Worm (Caenorhabditis elegans) whole organism, L2 larva: Measurements from ENCODE around the gene F46C5.4.
A peak's percentile ranks its signal among the peaks of the same experiment; 100 is the strongest.

Source experiments
- C34F6.9 ChIP-seq: fragments of 150-350 bp; optimal IDR thresholded peaks from 2 replicates; lab custom pipeline; 2014; ENCODE audit warnings: missing biosample characterization, missing genetic modification characterization
- F13H6.1 ChIP-seq: sonication (generic microtip); optimal IDR thresholded peaks from 2 replicates; lab custom pipeline; 2016; ENCODE audit warnings: missing genetic modification characterization, missing compliant biosample characterization
- Y55F3AM.14 ChIP-seq: fragments of 200-800 bp; sonication (Bioruptor generic); optimal IDR thresholded peaks from 2 replicates; lab custom pipeline; 2018; ENCODE audit warnings: mild to moderate bottlenecking, missing genetic modification characterization, missing compliant biosample characterization
- ZK546.5 ChIP-seq: sonication (generic microtip); optimal IDR thresholded peaks from 2 replicates; lab custom pipeline; 2017; ENCODE audit warnings: missing biosample characterization, missing genetic modification characterization
- alr-1 ChIP-seq: fragments of 150-350 bp; optimal IDR thresholded peaks from 2 replicates; lab custom pipeline; 2014; ENCODE audit warnings: missing biosample characterization, missing genetic modification characterization
- ama-1 ChIP-seq: fragments of 150-350 bp; optimal IDR thresholded peaks from 2 replicates; lab custom pipeline; 2018; ENCODE audit warnings: inconsistent platforms
- blmp-1 ChIP-seq: sonication (generic microtip); optimal IDR thresholded peaks from 2 replicates; lab custom pipeline; 2017; ENCODE audit warnings: missing genetic modification characterization, mild to moderate bottlenecking, missing compliant biosample characterization, antibody characterized with exemption, moderate library complexity; ENCODE audit not compliant: insufficient read depth
- ceh-82 ChIP-seq: fragments of 150-350 bp; optimal IDR thresholded peaks from 2 replicates; lab custom pipeline; 2014; ENCODE audit warnings: missing biosample characterization, missing genetic modification characterization
- crh-2 ChIP-seq: sonication (generic microtip); optimal IDR thresholded peaks from 2 replicates; lab custom pipeline; 2017; ENCODE audit warnings: missing biosample characterization, missing genetic modification characterization
- egl-27 ChIP-seq: sonication (generic microtip); optimal IDR thresholded peaks from 3 replicates; lab custom pipeline; 2017; ENCODE audit warnings: missing biosample characterization, missing genetic modification reagents, missing genetic modification characterization
- elt-1 ChIP-seq: fragments of 150-350 bp; optimal IDR thresholded peaks from 2 replicates; lab custom pipeline; 2014; ENCODE audit warnings: missing biosample characterization, missing genetic modification characterization
- lin-13 ChIP-seq: fragments of 150-350 bp; optimal IDR thresholded peaks from 2 replicates; lab custom pipeline; 2014; ENCODE audit warnings: missing biosample characterization, missing genetic modification reagents, missing genetic modification characterization
- lsy-2 ChIP-seq, 2 experiments: fragments of 150-350 bp in 1 of 2; sonication (generic microtip) in 1 of 2; optimal IDR thresholded peaks; 2 replicates each; lab custom pipeline; 2014 to 2017; ENCODE audit warnings: missing biosample characterization in 2 of 2, missing genetic modification characterization in 2 of 2
- mdl-1 ChIP-seq, 2 experiments: fragments of 150-350 bp in 1 of 2; sonication (generic microtip) in 1 of 2; optimal IDR thresholded peaks; 2 replicates each; lab custom pipeline; 2017; ENCODE audit warnings: missing biosample characterization in 2 of 2, missing genetic modification characterization in 2 of 2
- nhr-11 ChIP-seq: fragments of 150-350 bp; optimal IDR thresholded peaks from 2 replicates; lab custom pipeline; 2014; ENCODE audit warnings: missing biosample characterization, missing genetic modification characterization
- nhr-12 ChIP-seq: fragments of 150-350 bp; optimal IDR thresholded peaks from 2 replicates; lab custom pipeline; 2014; ENCODE audit warnings: missing biosample characterization, missing genetic modification characterization
- nhr-129 ChIP-seq: fragments of 150-350 bp; optimal IDR thresholded peaks from 2 replicates; lab custom pipeline; 2014; ENCODE audit warnings: missing biosample characterization, missing genetic modification characterization
- nhr-21 ChIP-seq: fragments of 150-350 bp; optimal IDR thresholded peaks from 2 replicates; lab custom pipeline; 2014; ENCODE audit warnings: missing biosample characterization, missing genetic modification characterization
- nhr-237 ChIP-seq: fragments of 150-350 bp; optimal IDR thresholded peaks from 2 replicates; lab custom pipeline; 2014; ENCODE audit warnings: missing biosample characterization, missing genetic modification characterization
- nhr-25 ChIP-seq: fragments of 150-350 bp; sonication (generic microtip); optimal IDR thresholded peaks from 3 replicates; lab custom pipeline; 2014; ENCODE audit warnings: missing biosample characterization, missing genetic modification characterization
- nhr-6 ChIP-seq: fragments of 150-350 bp; optimal IDR thresholded peaks from 2 replicates; lab custom pipeline; 2014; ENCODE audit warnings: missing biosample characterization, missing genetic modification characterization
- nhr-77 ChIP-seq: fragments of 150-350 bp; optimal IDR thresholded peaks from 2 replicates; lab custom pipeline; 2014; ENCODE audit warnings: missing biosample characterization, missing genetic modification characterization
- peb-1 ChIP-seq: fragments of 150-350 bp; optimal IDR thresholded peaks from 2 replicates; lab custom pipeline; 2014; ENCODE audit warnings: missing biosample characterization, missing genetic modification characterization
- sem-4 ChIP-seq: fragments of 150-350 bp; optimal IDR thresholded peaks from 2 replicates; lab custom pipeline; 2014; ENCODE audit warnings: missing biosample characterization, missing genetic modification reagents, missing genetic modification characterization
- skn-1 ChIP-seq: sonication (generic microtip); optimal IDR thresholded peaks from 2 replicates; lab custom pipeline; 2017; ENCODE audit warnings: missing biosample characterization, missing genetic modification characterization
- sma-3 ChIP-seq: sonication (generic microtip); optimal IDR thresholded peaks from 2 replicates; lab custom pipeline; 2016; ENCODE audit warnings: missing genetic modification reagents, missing genetic modification characterization, missing compliant biosample characterization
- sma-9 ChIP-seq, 2 experiments: fragments of 150-350 bp in 1 of 2; sonication (generic microtip) in 1 of 2; optimal IDR thresholded peaks; 2 replicates each; lab custom pipeline; 2014 to 2016; ENCODE audit warnings: missing genetic modification characterization in 2 of 2, mild to moderate bottlenecking in 1 of 2, missing biosample characterization in 1 of 2, missing compliant biosample characterization in 1 of 2, missing genetic modification reagents in 1 of 2, moderate library complexity in 1 of 2
- snpc-4 ChIP-seq: fragments of 150-350 bp; optimal IDR thresholded peaks from 2 replicates; lab custom pipeline; 2014; ENCODE audit warnings: missing biosample characterization, missing genetic modification characterization
- unc-55 ChIP-seq: fragments of 150-350 bp; sonication (generic microtip); optimal IDR thresholded peaks from 3 replicates; lab custom pipeline; 2014; ENCODE audit warnings: missing biosample characterization, missing genetic modification reagents, missing genetic modification characterization
- unc-62 ChIP-seq: fragments of 150-350 bp; optimal IDR thresholded peaks from 2 replicates; lab custom pipeline; 2014; ENCODE audit warnings: missing biosample characterization, missing genetic modification reagents, missing genetic modification characterization
- zag-1 ChIP-seq: fragments of 150-350 bp; optimal IDR thresholded peaks from 2 replicates; lab custom pipeline; 2014; ENCODE audit warnings: missing biosample characterization, missing genetic modification characterization
- ztf-1 ChIP-seq: fragments of 200-800 bp; sonication (Bioruptor generic); conservative IDR thresholded peaks from 2 replicates; pipeline ENCODE4 v1.3.6; 2022; ENCODE audit warnings: missing genetic modification characterization, missing compliant biosample characterization
- ztf-11 ChIP-seq: sonication (generic microtip); optimal IDR thresholded peaks from 2 replicates; lab custom pipeline; 2017; ENCODE audit warnings: missing biosample characterization, missing genetic modification characterization
- ztf-4 ChIP-seq: fragments of 150-350 bp; optimal IDR thresholded peaks from 2 replicates; lab custom pipeline; 2014; ENCODE audit warnings: missing biosample characterization, missing genetic modification characterization

F46C5.4 gene

DNA sequence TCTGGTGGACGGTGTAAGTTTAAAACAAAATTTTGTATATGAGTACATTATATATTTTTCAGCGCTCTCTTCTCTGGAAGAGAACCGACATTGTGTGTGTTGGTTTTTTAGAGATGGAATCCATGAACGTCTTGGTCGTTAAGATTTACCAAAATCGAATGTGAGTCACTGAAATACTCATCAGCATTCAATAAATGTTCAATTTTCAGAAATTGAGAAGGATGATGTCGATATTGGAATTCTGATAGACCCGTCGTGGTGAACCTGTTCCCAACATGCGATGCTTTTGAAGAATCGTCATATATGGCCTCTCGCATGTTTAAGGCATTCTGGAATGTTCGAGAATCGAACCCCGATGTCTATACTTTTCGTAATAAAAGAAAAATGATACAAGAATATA is 47.1 kb upstream of the F46C5.4 start:
- TF ChIP-seq lsy-2 (tag; optimal IDR thresholded peaks at IDR 0.05; lab: Kevin White, UChicago) = no peak
- no peak for TF ChIP-seq mdl-1 (tag; optimal IDR thresholded peaks at IDR 0.05; lab: Kevin White, UChicago)
- no peak for TF ChIP-seq unc-62
- TF ChIP-seq skn-1 = no peak
- TF ChIP-seq peb-1 (tag; lab: Kevin White, UChicago) = no peak
- no peak for TF ChIP-seq nhr-237 (tag; lab: Kevin White, UChicago)

DNA sequence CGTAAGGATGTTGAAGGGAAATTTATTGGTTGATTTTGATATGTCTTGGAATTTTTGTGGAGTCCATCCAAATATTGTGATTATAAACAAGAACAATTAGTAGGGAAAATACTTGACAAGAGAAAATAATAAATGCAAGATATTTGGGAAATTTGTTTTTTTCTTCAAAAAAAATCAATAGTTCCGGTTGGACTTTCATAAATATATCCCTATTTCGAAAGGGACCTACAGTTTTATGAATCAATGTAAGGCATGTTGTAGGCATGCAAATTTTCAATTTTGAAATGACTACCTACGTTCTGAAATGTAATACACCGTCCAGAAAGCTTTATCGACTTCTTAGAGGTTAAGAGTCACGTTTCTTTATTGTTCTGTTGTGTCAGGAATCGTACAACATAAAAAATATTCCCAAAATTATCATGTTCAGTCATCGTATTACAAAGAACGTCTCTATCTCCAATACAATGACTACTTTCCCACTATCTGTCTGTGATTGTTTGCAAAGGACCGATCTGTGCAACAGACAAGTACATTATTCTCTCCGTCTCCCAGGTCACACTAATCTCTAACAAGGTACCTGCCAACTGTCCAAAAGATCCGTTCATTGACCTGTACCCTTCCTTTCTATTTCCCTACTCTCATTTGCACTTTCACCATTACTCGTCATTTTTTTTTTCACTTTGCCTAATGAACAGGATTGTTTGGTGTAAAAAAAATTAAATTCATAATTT is 45.9 kb upstream of the F46C5.4 start, which contains the start of gene F07H5.13:
TSS of gene F07H5.13 (plus strand) at position 730 of the 731 bp plus-strand sequence.
- TF ChIP-seq nhr-6 (tag; lab: Kevin White, UChicago) = no peak
- peak; percentile 14 for TF ChIP-seq unc-55 (GFP tag; lab: Kevin White, UChicago)
- TF ChIP-seq nhr-129 = peak; percentile 22
- TF ChIP-seq sma-9 (GFP tag; optimal IDR thresholded peaks at IDR 0.05; lab: Kevin White, UChicago) = peak; percentile 56
- TF ChIP-seq sma-9 (tag; optimal IDR thresholded peaks at IDR 0.05; lab: Kevin White, UChicago) = no peak
- peak; percentile 40 for TF ChIP-seq C34F6.9 (tag; lab: Kevin White, UChicago)
- peak; percentile 4 for TF ChIP-seq nhr-12 (tag; lab: Kevin White, UChicago)
- no peak for TF ChIP-seq sem-4
- TF ChIP-seq peb-1 (tag; lab: Kevin White, UChicago) = no peak
- TF ChIP-seq nhr-21 (tag; lab: Kevin White, UChicago) = peak; percentile 38
- TF ChIP-seq Y55F3AM.14 (GFP tag; lab: Kevin White, UChicago) = peak; percentile 76
- peak; percentile 54 for TF ChIP-seq lin-13 (GFP tag; lab: Kevin White, UChicago)
- peak; percentile 69 for TF ChIP-seq crh-2
- TF ChIP-seq ztf-4 (tag; lab: Kevin White, UChicago) = peak; percentile 71
- peak; percentile 63 for TF ChIP-seq sma-3 (GFP tag; lab: Kevin White, UChicago)
- TF ChIP-seq F13H6.1 = peak; percentile 62
- TF ChIP-seq lsy-2 (tag; optimal IDR thresholded peaks at IDR 0.05; lab: Kevin White, UChicago) = peak in 1 of 2 experiments; percentile 63
- TF ChIP-seq unc-62 = no peak
- peak; percentile 71 for TF ChIP-seq nhr-25 (tag; lab: Kevin White, UChicago)
- TF ChIP-seq, all 48 proteins: peak for 14

DNA sequence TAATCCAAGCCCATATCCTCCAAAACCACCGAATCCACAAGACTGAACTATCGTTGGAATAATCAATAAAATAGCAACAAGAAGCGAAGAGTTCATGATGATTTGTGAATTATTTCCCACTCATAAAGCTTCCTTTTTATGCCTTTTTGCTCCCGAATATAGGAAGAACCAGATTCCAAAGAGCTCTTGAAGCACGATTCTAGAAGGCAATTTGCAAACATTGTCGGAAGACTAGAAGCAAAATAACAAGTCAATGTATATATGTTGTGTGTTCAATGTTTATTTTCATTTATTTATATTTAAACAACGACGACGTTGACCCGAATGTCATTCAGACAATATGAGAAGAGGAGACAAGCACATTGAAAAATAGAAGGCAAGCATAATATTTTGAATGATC is 43.2 kb upstream of the F46C5.4 start, which contains the start of gene idpa-2:
TSS of gene idpa-2 (minus strand) at position 101 of the 400 bp plus-strand sequence.
- TF ChIP-seq zag-1 (tag; lab: Kevin White, UChicago) (no peak), nhr-25 (tag; lab: Kevin White, UChicago) (no peak), alr-1 (tag; lab: Kevin White, UChicago) (no peak), sma-3 (GFP tag; lab: Kevin White, UChicago) (no peak), unc-62 (no peak), lsy-2 (tag; optimal IDR thresholded peaks at IDR 0.05; lab: Kevin White, UChicago) (no peak), ztf-11 (tag; lab: Kevin White, UChicago) (no peak), sem-4 (no peak), F13H6.1 (no peak), blmp-1 (tag; lab: Kevin White, UChicago) (no peak), Y55F3AM.14 (GFP tag; lab: Kevin White, UChicago) (no peak), lin-13 (GFP tag; lab: Kevin White, UChicago) (no peak), sma-9 (GFP tag; optimal IDR thresholded peaks at IDR 0.05; lab: Kevin White, UChicago) (no peak), sma-9 (tag; optimal IDR thresholded peaks at IDR 0.05; lab: Kevin White, UChicago) (no peak), ama-1 (lab: Kevin White, UChicago) (no peak), ZK546.5 (no peak)

DNA sequence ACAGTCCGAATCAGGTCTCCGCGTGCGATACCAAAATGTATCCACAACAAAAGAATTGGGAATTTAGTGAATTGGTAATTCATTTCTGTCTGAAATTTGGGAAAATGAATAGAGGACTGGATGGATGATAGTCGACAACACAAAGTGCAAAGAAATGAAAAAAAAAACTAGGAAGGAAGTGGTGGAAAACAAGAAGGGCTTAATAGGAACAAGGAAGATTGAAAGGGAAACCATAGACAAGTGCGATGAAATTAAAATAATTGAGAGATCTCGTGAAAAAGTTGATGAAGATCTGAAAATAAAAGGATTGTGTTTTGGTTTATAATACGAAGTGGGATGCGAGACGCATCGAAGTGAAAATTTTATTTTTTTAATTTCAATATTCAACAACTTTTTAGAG is 41.8 kb upstream of the F46C5.4 start, which contains the start of gene F07H5.7:
TSS of gene F07H5.7 (minus strand) at position 101 of the 400 bp plus-strand sequence.
- TF ChIP-seq nhr-11 (no peak), ztf-1 (no peak), nhr-25 (tag; lab: Kevin White, UChicago) (no peak), egl-27 (tag; lab: Kevin White, UChicago) (no peak), skn-1 (no peak), nhr-77 (tag; lab: Kevin White, UChicago) (no peak), ceh-82 (no peak), elt-1 (tag; lab: Kevin White, UChicago) (no peak), snpc-4 (tag; lab: Kevin White, UChicago) (no peak), alr-1 (tag; lab: Kevin White, UChicago) (no peak)
